Worm (Caenorhabditis elegans) whole organism, midembryonic: ENCODE data around the gene sre-29.

Experiments used
- cog-1 ChIP-seq: sonication (generic microtip); optimal IDR thresholded peaks from 2 replicates; lab custom pipeline; 2016; ENCODE audit warnings: missing genetic modification characterization, missing compliant biosample characterization
- flt-1 ChIP-seq: fragments of 200-800 bp; sonication (Bioruptor generic); IDR thresholded peaks from 2 replicates; pipeline ENCODE4 v1.3.6; 2022; ENCODE audit warnings: missing genetic modification characterization, missing compliant biosample characterization
- klf-2 ChIP-seq: fragments of 200-800 bp; sonication (Bioruptor generic); conservative IDR thresholded peaks from 2 replicates; pipeline ENCODE4 v1.3.6; 2022; ENCODE audit warnings: missing genetic modification reagents, missing genetic modification characterization, missing compliant biosample characterization
- med-1 ChIP-seq: sonication (generic microtip); optimal IDR thresholded peaks from 2 replicates; lab custom pipeline; 2017; ENCODE audit warnings: missing genetic modification characterization, mild to moderate bottlenecking, missing compliant biosample characterization, antibody characterized with exemption, missing genetic modification reagents; ENCODE audit not compliant: insufficient read depth
- tab-1 ChIP-seq: fragments of 200-800 bp; sonication (Bioruptor generic); IDR thresholded peaks from 2 replicates; pipeline ENCODE4 v1.3.6; 2022; ENCODE audit warnings: missing genetic modification characterization, missing compliant biosample characterization
- ztf-23 ChIP-seq: fragments of 200-800 bp; sonication (Bioruptor generic); IDR thresholded peaks from 2 replicates; pipeline ENCODE4 v1.3.6; 2022; ENCODE audit warnings: missing genetic modification reagents, missing genetic modification characterization, missing compliant biosample characterization
- ztf-29 ChIP-seq: fragments of 200-800 bp; sonication (Bioruptor generic); IDR thresholded peaks from 2 replicates; pipeline ENCODE4 v1.3.6; 2022; ENCODE audit warnings: missing genetic modification reagents, missing genetic modification characterization, missing compliant biosample characterization

- TF ChIP-seq tab-1 (GFP tag; lab: Robert Waterston, UW), result no peak
- no peak for TF ChIP-seq klf-2 (GFP tag; lab: Robert Waterston, UW)
- TF ChIP-seq med-1 (GFP tag; lab: Kevin White, UChicago), result no peak
- TF ChIP-seq cog-1, result no peak
- TF ChIP-seq flt-1 (GFP tag; lab: Robert Waterston, UW), result no peak
- TF ChIP-seq ztf-29 (GFP tag; lab: Robert Waterston, UW), result no peak
- no peak for TF ChIP-seq ztf-23 (GFP tag; lab: Robert Waterston, UW)
Measured at ce11 chrII:12406394-12406793, 4.7 kb upstream of the sre-29 start, which contains the start of gene sre-30.
